Worm (Caenorhabditis elegans): ENCODE results near the gene pen-2.

DNA sequence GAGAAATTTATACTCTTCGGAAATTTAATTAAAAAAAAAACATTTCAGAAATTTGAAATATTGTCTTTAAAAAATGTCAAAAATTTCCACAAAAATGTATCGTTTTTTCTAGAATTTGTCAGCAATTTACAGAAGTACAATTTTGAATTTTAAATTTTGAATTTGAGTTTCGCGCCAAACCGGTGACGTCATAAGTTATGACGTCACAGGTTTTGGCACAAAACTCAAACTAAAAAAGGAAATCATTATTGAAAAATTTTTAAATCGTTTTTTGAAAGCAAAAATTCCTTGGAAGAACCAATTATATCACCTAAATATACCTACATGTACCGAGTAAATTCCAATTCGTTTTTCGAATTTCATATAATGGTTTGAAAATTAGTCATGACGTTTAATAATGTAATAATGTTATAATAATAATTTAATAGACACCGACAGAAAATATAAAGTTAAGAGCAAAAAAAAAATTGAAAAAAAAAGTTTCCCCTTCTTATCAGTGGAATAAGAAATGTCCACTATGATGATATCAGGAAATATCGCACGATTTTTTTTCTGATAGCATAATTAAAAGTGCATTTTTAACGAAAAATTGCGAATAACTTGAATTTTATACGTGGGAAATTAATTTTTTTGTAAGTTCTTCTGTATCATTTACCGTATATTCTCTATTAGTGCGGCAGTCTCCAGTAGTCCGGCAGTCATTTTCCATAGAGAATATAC, 7.1 kb downstream of the pen-2 start:
- no peak for TF ChIP-seq ama-1 (optimal IDR thresholded peaks at IDR 0.05)
- TF ChIP-seq ztf-11 (tag; optimal IDR thresholded peaks at IDR 0.05), result no peak
- TF ChIP-seq fos-1 (tag; optimal IDR thresholded peaks at IDR 0.05), result no peak
- TF ChIP-seq aly-2 (tag; optimal IDR thresholded peaks at IDR 0.05), result no peak
- TF ChIP-seq ztf-7 (tag; optimal IDR thresholded peaks at IDR 0.05), result no peak
- TF ChIP-seq sdz-12 (GFP tag; optimal IDR thresholded peaks at IDR 0.05), result no peak

Data from whole organism, L4 larva.